Worm (Caenorhabditis elegans) whole organism, L4/young adult: ENCODE data around the gene ceh-63.

Experiments
- W03F9.2 ChIP-seq: fragments of 150-350 bp; optimal IDR thresholded peaks from 2 replicates; lab custom pipeline; 2014; ENCODE audit warnings: missing biosample characterization, missing genetic modification characterization
- dao-5 ChIP-seq: sonication (generic microtip); optimal IDR thresholded peaks from 2 replicates; lab custom pipeline; 2016; ENCODE audit warnings: missing genotype, missing genetic modification characterization, moderate library complexity, missing compliant biosample characterization
- him-1 ChIP-seq: sonication (generic microtip); optimal IDR thresholded peaks from 2 replicates; lab custom pipeline; 2016; ENCODE audit warnings: missing genotype, missing genetic modification reagents, missing genetic modification characterization, missing compliant biosample characterization

- TF ChIP-seq W03F9.2 (no peak), him-1 (peak; percentile 92), dao-5 (tag; lab: Kevin White, UChicago) (peak; percentile 63)
Observed at ce11 chrX:3697623-3698022, 23.8 kb upstream of the ceh-63 start.
